Worm (Caenorhabditis elegans) whole organism, young adult: ENCODE data around the gene F26F12.3.

ENCODE experiments used
- aptf-3 ChIP-seq: fragments of 200-800 bp; sonication (Bioruptor generic); IDR thresholded peaks from 2 replicates; pipeline ENCODE4 v1.3.6; 2022; ENCODE audit warnings: missing genetic modification characterization, missing compliant biosample characterization
- dpff-1 ChIP-seq: sonication (generic microtip); optimal IDR thresholded peaks from 2 replicates; lab custom pipeline; 2017; ENCODE audit warnings: mild to moderate bottlenecking, missing genetic modification characterization, missing compliant biosample characterization
- sdz-38 ChIP-seq: sonication (generic microtip); optimal IDR thresholded peaks from 2 replicates; lab custom pipeline; 2016; ENCODE audit warnings: missing genotype, missing genetic modification characterization, missing compliant biosample characterization
- somi-1 ChIP-seq: fragments of 200-800 bp; sonication (Bioruptor generic); optimal IDR thresholded peaks from 2 replicates; lab custom pipeline; 2018; ENCODE audit warnings: mild to moderate bottlenecking, missing genetic modification characterization, missing compliant biosample characterization

DNA sequence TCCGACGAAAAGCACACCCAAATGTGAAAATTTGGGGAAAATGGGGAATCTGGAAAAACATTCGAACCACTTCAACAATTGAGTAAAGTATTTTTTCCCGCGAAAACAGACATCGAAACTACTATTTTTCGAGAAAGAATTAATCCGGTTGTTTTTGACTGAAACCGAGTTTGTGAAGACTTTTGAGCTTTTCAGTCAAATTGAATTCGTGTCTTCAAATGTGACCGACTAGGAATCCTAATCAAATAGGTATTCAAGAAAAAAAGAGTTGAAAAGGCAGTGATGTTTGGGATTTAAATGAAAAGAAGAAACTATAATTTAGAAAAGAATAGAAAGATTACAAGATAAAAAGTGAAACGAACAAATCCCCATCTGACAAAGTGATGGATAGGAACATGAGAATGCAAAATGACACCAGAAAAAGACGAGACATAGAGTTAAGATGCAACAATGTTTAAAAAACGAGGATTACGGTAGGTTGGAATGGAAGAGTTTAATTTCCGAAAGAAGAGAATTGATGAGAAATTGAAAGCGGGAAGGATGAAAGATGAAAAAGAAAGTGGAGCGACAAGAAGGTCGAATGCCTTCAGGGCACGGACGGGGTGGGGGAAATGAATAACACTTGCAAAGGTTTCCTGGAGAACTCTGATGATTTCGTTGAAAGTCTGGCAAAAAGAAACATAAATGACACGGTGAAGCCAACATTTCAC, 17.1 kb upstream of the F26F12.3 start, which contains the start of gene F26F12.8:
- TF ChIP-seq dpff-1 (tag; lab: Kevin White, UChicago) (no peak), aptf-3 (GFP tag; lab: Robert Waterston, UW) (no peak), sdz-38 (tag; lab: Kevin White, UChicago) (no peak), somi-1 (GFP tag; lab: Kevin White, UChicago) (no peak)
